Worm (Caenorhabditis elegans): Measurements from ENCODE around the gene ZK1098.11.

- TF ChIP-seq him-1 (tag; optimal IDR thresholded peaks at IDR 0.05) (no peak), dao-5 (tag; optimal IDR thresholded peaks at IDR 0.05) (no peak), W03F9.2 (tag; optimal IDR thresholded peaks at IDR 0.05) (no peak)
Measured at ce11 chrIII:9568451-9568850, 12.1 kb downstream of the ZK1098.11 start, which contains the start of gene C48B4.13.
